Worm (Caenorhabditis elegans) whole organism, midembryonic: Measurements from ENCODE around the gene emc-5.

Experiments used
- T22C8.4 ChIP-seq: fragments of 200-800 bp; sonication (Bioruptor generic); IDR thresholded peaks from 2 replicates; pipeline ENCODE4 v1.3.6; 2022; ENCODE audit warnings: missing genetic modification characterization, missing compliant biosample characterization
- cog-1 ChIP-seq: sonication (generic microtip); optimal IDR thresholded peaks from 2 replicates; lab custom pipeline; 2016; ENCODE audit warnings: missing genetic modification characterization, missing compliant biosample characterization
- flt-1 ChIP-seq: fragments of 200-800 bp; sonication (Bioruptor generic); IDR thresholded peaks from 2 replicates; pipeline ENCODE4 v1.3.6; 2022; ENCODE audit warnings: missing genetic modification characterization, missing compliant biosample characterization
- klf-2 ChIP-seq: fragments of 200-800 bp; sonication (Bioruptor generic); conservative IDR thresholded peaks from 2 replicates; pipeline ENCODE4 v1.3.6; 2022; ENCODE audit warnings: missing genetic modification reagents, missing genetic modification characterization, missing compliant biosample characterization
- med-1 ChIP-seq: sonication (generic microtip); optimal IDR thresholded peaks from 2 replicates; lab custom pipeline; 2017; ENCODE audit warnings: missing genetic modification characterization, mild to moderate bottlenecking, missing compliant biosample characterization, antibody characterized with exemption, missing genetic modification reagents; ENCODE audit not compliant: insufficient read depth
- ref-1 ChIP-seq: fragments of 200-800 bp; sonication (Bioruptor generic); conservative IDR thresholded peaks from 2 replicates; pipeline ENCODE4 v1.3.6; 2022; ENCODE audit warnings: missing genetic modification reagents, missing genetic modification characterization, missing compliant biosample characterization
- tab-1 ChIP-seq: fragments of 200-800 bp; sonication (Bioruptor generic); IDR thresholded peaks from 2 replicates; pipeline ENCODE4 v1.3.6; 2022; ENCODE audit warnings: missing genetic modification characterization, missing compliant biosample characterization
- ztf-23 ChIP-seq: fragments of 200-800 bp; sonication (Bioruptor generic); IDR thresholded peaks from 2 replicates; pipeline ENCODE4 v1.3.6; 2022; ENCODE audit warnings: missing genetic modification reagents, missing genetic modification characterization, missing compliant biosample characterization
- ztf-29 ChIP-seq: fragments of 200-800 bp; sonication (Bioruptor generic); IDR thresholded peaks from 2 replicates; pipeline ENCODE4 v1.3.6; 2022; ENCODE audit warnings: missing genetic modification reagents, missing genetic modification characterization, missing compliant biosample characterization

The emc-5 gene

ce11 chrII:11464427-11464944 lies 32.1 kb upstream of the emc-5 start, which contains the start of the genes aars-1 and rga-1:
Gene aars-1, minus strand, starts transcription at chrII:11464497.
Gene rga-1, plus strand, starts transcription at chrII:11464894.
- TF ChIP-seq med-1 (GFP tag; lab: Kevin White, UChicago) (no peak), ztf-29 (GFP tag; lab: Robert Waterston, UW) (0 out of 2 replicates have a peak, but pooled peaks have one; percentile 11)

DNA sequence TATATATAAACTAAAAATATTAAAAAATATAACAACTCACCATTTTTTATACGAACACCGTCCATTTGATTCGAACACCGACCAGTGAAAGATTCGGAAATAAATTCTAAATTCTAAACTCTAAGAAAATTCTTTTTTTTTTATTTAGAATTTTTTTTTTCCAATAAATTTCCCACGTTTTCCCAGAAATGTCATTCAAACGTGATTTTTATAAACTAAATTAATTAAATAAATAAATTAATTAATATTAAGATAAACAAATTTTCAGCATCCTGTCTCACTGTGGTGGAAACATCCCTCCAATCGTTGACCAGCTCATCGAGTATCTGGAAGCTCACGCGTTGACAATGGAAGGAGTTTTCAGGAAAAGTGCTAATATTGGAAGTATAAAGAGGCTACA lies 29.0 kb upstream of the emc-5 start, which contains the start of gene klp-17:
klp-17 (minus strand) TSS at position 101 of the 400 bp plus-strand sequence.
- TF ChIP-seq tab-1 (GFP tag; lab: Robert Waterston, UW) = no peak
- TF ChIP-seq ztf-23 (GFP tag; lab: Robert Waterston, UW) = no peak

DNA sequence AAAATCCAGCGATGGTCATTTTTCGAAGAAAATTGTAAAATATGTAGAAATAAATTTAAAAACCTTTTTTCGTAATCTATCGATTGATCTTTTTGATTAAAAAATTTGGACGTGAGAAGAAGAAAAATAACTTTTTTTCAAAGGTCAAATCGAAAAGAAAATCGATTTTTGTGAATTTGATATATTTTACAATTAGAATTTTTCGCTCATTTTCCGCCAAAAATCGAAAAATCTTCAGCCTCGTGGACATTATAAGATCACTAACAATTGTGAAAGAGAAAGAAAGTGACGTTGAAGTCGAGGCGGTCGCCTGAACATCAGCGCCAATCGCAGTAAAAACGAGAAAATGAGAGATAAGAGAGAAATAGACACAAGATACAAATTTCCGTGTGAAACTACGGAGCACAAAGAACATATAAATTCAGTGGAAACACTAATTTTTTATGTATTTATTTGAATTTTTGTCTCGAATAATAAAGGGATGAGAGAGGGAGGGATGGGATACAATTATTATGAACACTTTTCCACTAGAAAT lies 26.9 kb upstream of the emc-5 start, which contains the start of gene cisd-1:
cisd-1 (minus strand) TSS at position 51 of the 535 bp plus-strand sequence.
- no peak for TF ChIP-seq cog-1 (tag; lab: Kevin White, UChicago)
- TF ChIP-seq klf-2 (GFP tag; lab: Robert Waterston, UW) = no peak

DNA sequence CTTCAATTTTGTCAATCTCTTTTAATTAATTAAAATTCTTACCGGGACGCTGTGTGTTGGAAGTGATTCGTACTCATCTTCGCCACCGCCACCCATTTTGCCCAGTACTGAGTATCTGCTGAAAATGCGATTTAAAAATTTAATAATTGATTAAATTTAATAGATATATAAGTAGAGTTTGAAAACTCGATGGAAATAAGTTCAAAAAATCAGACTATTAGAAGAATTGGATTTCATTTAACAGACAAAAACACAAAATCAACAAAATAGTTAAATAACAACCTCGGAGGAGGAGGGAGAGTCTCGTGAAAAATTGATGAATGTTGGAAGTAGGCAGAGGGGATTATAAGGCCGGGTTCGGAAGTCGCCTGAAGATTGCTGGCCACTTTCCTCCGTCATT lies 24.7 kb upstream of the emc-5 start, which contains the start of gene mfn-1:
mfn-1 (minus strand) TSS at position 101 of the 400 bp plus-strand sequence.
- TF ChIP-seq cog-1 (tag; lab: Kevin White, UChicago) = no peak
- TF ChIP-seq ztf-23 (GFP tag; lab: Robert Waterston, UW) = no peak
- no peak for TF ChIP-seq ref-1 (GFP tag; lab: Robert Waterston, UW)
- no peak for TF ChIP-seq klf-2 (GFP tag; lab: Robert Waterston, UW)
- TF ChIP-seq ztf-29 (GFP tag; lab: Robert Waterston, UW) = no peak
- no peak for TF ChIP-seq tab-1 (GFP tag; lab: Robert Waterston, UW)
- TF ChIP-seq T22C8.4 (GFP tag; lab: Robert Waterston, UW) = no peak
- no peak for TF ChIP-seq med-1 (GFP tag; lab: Kevin White, UChicago)
- TF ChIP-seq flt-1 (GFP tag; lab: Robert Waterston, UW) = no peak

DNA sequence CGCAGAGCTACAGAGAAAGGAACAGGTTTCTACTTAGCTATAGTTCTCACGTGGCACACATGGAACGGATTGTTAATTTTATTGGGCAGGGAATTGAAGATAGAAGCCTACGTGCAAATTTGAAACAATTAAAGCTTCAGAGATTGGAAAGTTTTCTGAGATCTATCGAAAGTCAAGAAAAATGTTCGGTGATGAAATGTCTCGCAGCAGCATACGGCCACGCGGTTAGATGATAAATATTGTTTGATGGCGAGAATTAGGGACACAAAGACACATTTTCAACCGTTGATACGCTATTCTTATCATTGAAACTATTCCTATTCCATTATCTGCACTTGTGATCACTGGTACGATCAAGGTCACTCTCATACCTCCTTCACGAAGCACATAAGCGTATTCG lies 24.0 kb upstream of the emc-5 start:
- TF ChIP-seq ref-1 (GFP tag; lab: Robert Waterston, UW) (no peak), med-1 (GFP tag; lab: Kevin White, UChicago) (no peak), tab-1 (GFP tag; lab: Robert Waterston, UW) (no peak), ztf-29 (GFP tag; lab: Robert Waterston, UW) (no peak), cog-1 (tag; lab: Kevin White, UChicago) (no peak), klf-2 (GFP tag; lab: Robert Waterston, UW) (no peak), ztf-23 (GFP tag; lab: Robert Waterston, UW) (no peak), flt-1 (GFP tag; lab: Robert Waterston, UW) (no peak), T22C8.4 (GFP tag; lab: Robert Waterston, UW) (no peak)

ce11 chrII:11473525-11474181 lies 22.9 kb upstream of the emc-5 start, which contains the start of the genes metl-1 and W02B12.11:
Gene metl-1, minus strand, starts transcription at chrII:11473575.
Gene W02B12.11, plus strand, starts transcription at chrII:11473861.
- TF ChIP-seq klf-2 (GFP tag; lab: Robert Waterston, UW) (no peak), cog-1 (tag; lab: Kevin White, UChicago) (peak; percentile 50), ztf-23 (GFP tag; lab: Robert Waterston, UW) (peak; percentile 63; the same call in 1 of the 2 replicates), ref-1 (GFP tag; lab: Robert Waterston, UW) (no peak), flt-1 (GFP tag; lab: Robert Waterston, UW) (peak; percentile 63; the same call in 1 of the 2 replicates), med-1 (GFP tag; lab: Kevin White, UChicago) (peak; percentile 49), tab-1 (GFP tag; lab: Robert Waterston, UW) (0 out of 2 replicates have a peak, but pooled peaks have one; percentile 62), T22C8.4 (GFP tag; lab: Robert Waterston, UW) (no peak)

DNA sequence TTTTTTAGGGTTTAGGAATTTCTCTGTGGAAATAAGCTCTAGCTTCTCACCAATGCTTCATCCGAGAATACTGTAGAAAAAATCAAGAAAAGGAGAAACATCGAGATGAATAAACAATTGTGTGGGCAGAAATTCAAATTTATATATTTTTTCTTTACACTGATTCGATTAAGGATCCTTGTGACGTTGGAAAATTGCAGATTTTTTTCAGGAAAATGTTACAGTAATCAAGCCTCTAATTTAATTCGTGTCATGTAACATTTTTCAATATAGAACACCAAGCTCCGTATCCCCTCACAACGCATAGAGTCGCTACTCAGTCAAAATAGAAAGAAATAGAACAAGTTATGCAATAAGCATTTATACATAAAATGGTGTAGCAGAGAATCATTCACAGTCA lies 20.2 kb upstream of the emc-5 start, which contains the start of gene W02B12.16:
W02B12.16 (minus strand) TSS at position 101 of the 400 bp plus-strand sequence.
- TF ChIP-seq med-1 (GFP tag; lab: Kevin White, UChicago) (no peak), tab-1 (GFP tag; lab: Robert Waterston, UW) (no peak), ref-1 (GFP tag; lab: Robert Waterston, UW) (no peak), klf-2 (GFP tag; lab: Robert Waterston, UW) (no peak), cog-1 (tag; lab: Kevin White, UChicago) (no peak), flt-1 (GFP tag; lab: Robert Waterston, UW) (no peak), T22C8.4 (GFP tag; lab: Robert Waterston, UW) (no peak), ztf-23 (GFP tag; lab: Robert Waterston, UW) (no peak), ztf-29 (GFP tag; lab: Robert Waterston, UW) (no peak)

ce11 chrII:11479076-11479475 lies 17.5 kb upstream of the emc-5 start, which contains the start of gene W02B12.12:
Gene W02B12.12, minus strand, starts transcription at chrII:11479176.
- TF ChIP-seq flt-1 (GFP tag; lab: Robert Waterston, UW) (no peak), tab-1 (GFP tag; lab: Robert Waterston, UW) (no peak), cog-1 (tag; lab: Kevin White, UChicago) (no peak), med-1 (GFP tag; lab: Kevin White, UChicago) (no peak), T22C8.4 (GFP tag; lab: Robert Waterston, UW) (no peak), ref-1 (GFP tag; lab: Robert Waterston, UW) (no peak), ztf-23 (GFP tag; lab: Robert Waterston, UW) (no peak), klf-2 (GFP tag; lab: Robert Waterston, UW) (no peak)

- TF ChIP-seq med-1 (GFP tag; lab: Kevin White, UChicago) = peak; percentile 85
- peak; percentile 96 for TF ChIP-seq ztf-23 (GFP tag; lab: Robert Waterston, UW)
- TF ChIP-seq flt-1 (GFP tag; lab: Robert Waterston, UW) = peak; percentile 98
- TF ChIP-seq ztf-29 (GFP tag; lab: Robert Waterston, UW) = peak; percentile 95
- peak; percentile 94 for TF ChIP-seq ref-1 (GFP tag; lab: Robert Waterston, UW)
- peak; percentile 93 for TF ChIP-seq cog-1 (tag; lab: Kevin White, UChicago)
- peak; percentile 96 for TF ChIP-seq T22C8.4 (GFP tag; lab: Robert Waterston, UW)
- peak; percentile 99 for TF ChIP-seq tab-1 (GFP tag; lab: Robert Waterston, UW)
- TF ChIP-seq klf-2 (GFP tag; lab: Robert Waterston, UW) = peak; percentile 98
Measured at ce11 chrII:11484600-11484999, 12.0 kb upstream of the emc-5 start.
